Worm (Caenorhabditis elegans): Measurements from ENCODE around the gene F49E11.2.

The F49E11.2 gene

DNA sequence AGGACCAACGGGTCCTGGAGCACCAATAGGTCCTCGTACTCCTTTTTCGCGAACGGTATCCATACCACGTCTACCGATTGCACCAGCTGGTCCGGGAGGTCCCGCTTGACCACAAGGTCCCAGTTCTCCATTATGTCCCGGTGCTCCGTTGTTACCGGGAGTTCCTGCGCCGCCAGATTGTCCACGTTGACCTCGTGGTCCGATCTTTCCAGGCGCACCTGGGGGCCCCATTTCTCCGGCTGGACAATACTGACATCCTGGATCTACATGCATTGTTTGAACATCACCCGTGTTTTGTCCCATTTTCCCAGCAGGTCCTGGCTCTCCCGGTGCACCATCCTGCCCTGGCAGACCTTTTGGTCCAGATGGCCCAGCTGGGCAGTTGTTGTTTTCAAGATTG is 27.3 kb upstream of the F49E11.2 start:
- TF ChIP-seq unc-62 (GFP tag; optimal IDR thresholded peaks at IDR 0.05) = no peak

- no peak for TF ChIP-seq unc-62 (GFP tag; optimal IDR thresholded peaks at IDR 0.05)
These were observed 24.9 kb upstream of the F49E11.2 start, which contains the start of gene scl-5 for ce11 chrIV:13063714-13064113. Gene scl-5 (plus strand): TSS chrIV:13064014.

DNA sequence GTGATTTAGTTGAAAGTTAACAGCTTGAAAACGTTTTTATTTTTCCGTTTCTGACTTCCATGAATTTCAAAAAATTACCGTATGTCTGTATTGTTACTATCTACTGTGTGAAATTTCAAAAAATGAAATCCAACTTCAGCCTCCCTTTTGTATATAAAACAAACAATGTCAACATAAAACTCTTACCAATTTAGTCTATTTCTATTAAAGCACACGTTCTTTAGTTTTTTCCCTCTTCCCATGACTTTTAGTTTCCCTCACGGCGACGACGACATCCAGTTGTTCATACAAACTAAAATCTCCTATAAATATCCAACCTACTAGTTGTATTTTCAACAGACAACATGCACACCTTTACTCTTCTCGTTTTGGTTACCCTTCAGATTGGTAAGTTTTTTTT is 20.5 kb upstream of the F49E11.2 start, which contains the start of gene scl-3:
Gene scl-3, plus strand, starts transcription at position 301 of the 400 bp plus-strand sequence.
- no peak for TF ChIP-seq unc-62 (GFP tag; optimal IDR thresholded peaks at IDR 0.05)

DNA sequence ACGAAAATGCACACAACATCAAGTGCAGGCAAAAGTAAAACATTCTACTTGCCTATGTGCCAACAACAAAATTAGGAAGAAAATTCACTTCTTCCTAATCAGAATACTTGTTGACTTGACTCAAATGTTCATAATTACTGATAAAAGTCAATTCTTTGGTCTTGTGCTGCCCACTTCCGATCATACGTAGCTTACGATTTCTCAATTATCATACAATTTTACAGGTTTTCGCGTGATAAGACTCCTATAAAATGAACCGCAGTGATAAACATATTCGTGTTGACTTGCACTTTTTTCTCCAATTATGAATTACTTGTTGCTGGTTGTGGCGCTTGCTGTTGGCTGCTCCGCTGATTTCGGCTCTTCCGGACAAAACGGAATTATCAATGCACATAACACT is 18.6 kb upstream of the F49E11.2 start, which contains the start of gene scl-2:
Gene scl-2, plus strand, starts transcription at position 293 of the 400 bp plus-strand sequence.
- TF ChIP-seq unc-62 (GFP tag; optimal IDR thresholded peaks at IDR 0.05) = no peak

ce11 chrIV:13056026-13056425 is 17.2 kb upstream of the F49E11.2 start, which contains the start of gene scl-1:
Gene scl-1 (plus strand): TSS chrIV:13056326.
- TF ChIP-seq unc-62 (GFP tag; optimal IDR thresholded peaks at IDR 0.05) = no peak

- TF ChIP-seq unc-62 (GFP tag; optimal IDR thresholded peaks at IDR 0.05) = no peak
These were observed 13.8 kb upstream of the F49E11.2 start, which contains the start of gene F49E11.7 for ce11 chrIV:13052568-13052967. Gene F49E11.7 (plus strand): TSS chrIV:13052868.

ce11 chrIV:13051073-13051472 is 12.3 kb upstream of the F49E11.2 start, which contains the start of gene scl-11:
Gene scl-11 (plus strand): TSS chrIV:13051373.
- TF ChIP-seq unc-62 (GFP tag; optimal IDR thresholded peaks at IDR 0.05) = no peak

ce11 chrIV:13048157-13048556 is 9.4 kb upstream of the F49E11.2 start, which contains the start of gene scl-10:
Gene scl-10 (plus strand): TSS chrIV:13048457.
- TF ChIP-seq unc-62 (GFP tag; optimal IDR thresholded peaks at IDR 0.05) = no peak

- no peak for TF ChIP-seq unc-62 (GFP tag; optimal IDR thresholded peaks at IDR 0.05)
These were observed 8.1 kb upstream of the F49E11.2 start, which contains the start of gene scl-9 for ce11 chrIV:13046848-13047247. Gene scl-9 (plus strand): TSS chrIV:13047148.

- TF ChIP-seq unc-62 (GFP tag; optimal IDR thresholded peaks at IDR 0.05) = no peak
These were observed 6.2 kb upstream of the F49E11.2 start for ce11 chrIV:13044980-13045379.

- no peak for TF ChIP-seq unc-62 (GFP tag; optimal IDR thresholded peaks at IDR 0.05)
These were observed 3.3 kb upstream of the F49E11.2 start, which contains the start of gene amt-2 for ce11 chrIV:13042091-13042490. Gene amt-2 (plus strand): TSS chrIV:13042391.

DNA sequence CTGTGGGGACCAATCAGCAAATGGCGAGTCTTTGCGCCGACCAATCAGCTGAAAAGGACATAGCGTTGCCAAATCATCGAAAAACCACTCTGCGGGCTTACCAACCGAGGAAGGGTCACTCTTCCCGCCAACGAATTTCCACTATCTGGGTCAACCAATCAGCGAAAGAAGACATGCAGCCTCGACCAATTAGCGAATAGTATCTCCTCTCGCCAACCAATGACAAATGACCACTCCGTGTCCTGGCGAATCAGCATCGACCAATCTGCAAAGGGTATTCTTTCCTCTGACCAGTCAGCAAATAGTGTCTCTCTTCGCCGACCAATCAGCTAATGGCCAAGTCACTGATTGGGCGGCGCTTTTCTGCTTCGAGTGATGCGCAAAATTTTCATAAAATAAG is 2.7 kb upstream of the F49E11.2 start:
- no peak for TF ChIP-seq unc-62 (GFP tag; optimal IDR thresholded peaks at IDR 0.05)

DNA sequence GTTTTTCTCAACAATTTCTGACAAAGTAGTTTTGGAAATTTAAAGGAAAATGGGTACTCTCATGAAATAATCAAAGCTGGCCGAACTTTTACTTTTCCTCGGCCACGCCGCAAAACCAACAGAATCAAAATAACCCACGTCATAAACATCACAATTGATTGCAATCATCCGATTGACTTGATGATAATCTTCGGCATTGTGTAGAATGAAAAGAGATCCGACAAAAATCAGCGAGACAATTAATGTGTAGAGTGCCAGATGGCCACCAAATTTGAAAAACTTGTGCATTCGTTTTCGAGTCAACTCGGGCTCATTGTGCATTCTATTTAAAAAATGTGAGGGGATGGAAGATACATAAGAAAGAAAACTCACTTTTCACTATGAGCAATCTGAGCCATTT is 2.0 kb downstream of the F49E11.2 start:
- no peak for TF ChIP-seq unc-62 (GFP tag; optimal IDR thresholded peaks at IDR 0.05)

- TF ChIP-seq unc-62 (GFP tag; optimal IDR thresholded peaks at IDR 0.05) = no peak
These were observed 3.5 kb downstream of the F49E11.2 start for ce11 chrIV:13035302-13035701.

DNA sequence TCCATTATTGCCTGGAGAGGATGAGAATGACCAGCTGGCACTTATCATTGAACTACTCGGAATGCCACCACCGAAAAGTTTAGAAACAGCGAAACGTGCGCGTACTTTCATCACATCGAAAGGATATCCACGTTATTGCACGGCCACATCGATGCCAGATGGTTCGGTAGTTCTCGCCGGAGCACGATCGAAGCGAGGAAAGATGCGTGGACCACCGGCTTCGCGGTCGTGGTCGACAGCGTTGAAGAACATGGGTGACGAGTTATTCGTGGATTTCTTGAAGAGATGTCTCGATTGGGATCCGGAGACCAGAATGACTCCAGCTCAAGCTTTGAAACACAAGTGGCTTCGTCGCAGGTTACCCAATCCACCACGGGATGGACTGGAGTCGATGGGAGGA is 5.3 kb downstream of the F49E11.2 start:
- no peak for TF ChIP-seq unc-62 (GFP tag; optimal IDR thresholded peaks at IDR 0.05)

ce11 chrIV:13032153-13032552 is 6.6 kb downstream of the F49E11.2 start:
- no peak for TF ChIP-seq unc-62 (GFP tag; optimal IDR thresholded peaks at IDR 0.05)

DNA sequence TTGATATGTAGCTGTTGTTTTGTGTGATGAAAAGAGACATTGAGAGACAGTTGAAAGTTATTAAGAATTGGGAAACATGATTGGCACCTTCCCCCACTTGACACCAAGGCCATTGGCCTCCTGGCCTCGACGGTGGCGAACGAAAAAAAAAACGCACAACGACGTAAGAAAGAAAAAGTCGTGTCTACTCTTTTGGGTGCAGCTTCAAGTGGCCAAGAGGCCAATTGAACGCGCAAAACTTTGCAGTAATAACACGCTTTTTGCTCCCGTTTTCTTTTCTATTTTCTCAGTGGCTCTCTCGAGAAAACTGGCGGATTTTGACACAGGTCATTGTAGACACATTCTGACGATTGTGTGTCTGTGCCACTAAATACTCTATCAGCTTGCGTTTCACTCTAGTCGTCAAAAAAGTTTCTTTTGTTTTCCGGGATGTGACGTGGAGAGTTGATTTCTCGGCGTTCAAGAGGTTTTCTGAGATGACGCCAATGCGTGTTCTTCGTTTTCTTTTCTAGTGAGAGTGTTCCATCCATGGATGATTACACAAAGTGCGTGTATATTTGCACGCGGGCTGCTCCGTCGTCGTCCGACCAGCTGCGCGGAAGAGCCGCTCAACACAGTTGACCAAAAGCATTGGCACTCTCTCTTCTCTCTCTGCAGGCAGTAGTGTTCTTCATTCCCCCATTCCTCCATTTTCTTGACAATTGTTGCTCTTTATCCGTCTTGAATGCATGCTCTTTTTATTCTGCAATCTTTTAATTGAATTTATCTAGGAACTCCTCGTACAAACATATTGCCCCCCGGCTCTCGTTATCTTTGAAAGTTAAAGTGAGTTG is 8.1 kb downstream of the F49E11.2 start:
- no peak for TF ChIP-seq unc-62 (GFP tag; optimal IDR thresholded peaks at IDR 0.05)
